Fruit fly (Drosophila melanogaster) whole organism: ENCODE measurements around the gene ND-B17.2.

ENCODE experiments used
- pan ChIP-seq: fragments of >200 bp; optimal IDR thresholded peaks from 2 replicates; lab custom pipeline; 2017
- psq ChIP-seq: fragments of >200 bp; optimal IDR thresholded peaks from 2 replicates; lab custom pipeline; 2017

DNA sequence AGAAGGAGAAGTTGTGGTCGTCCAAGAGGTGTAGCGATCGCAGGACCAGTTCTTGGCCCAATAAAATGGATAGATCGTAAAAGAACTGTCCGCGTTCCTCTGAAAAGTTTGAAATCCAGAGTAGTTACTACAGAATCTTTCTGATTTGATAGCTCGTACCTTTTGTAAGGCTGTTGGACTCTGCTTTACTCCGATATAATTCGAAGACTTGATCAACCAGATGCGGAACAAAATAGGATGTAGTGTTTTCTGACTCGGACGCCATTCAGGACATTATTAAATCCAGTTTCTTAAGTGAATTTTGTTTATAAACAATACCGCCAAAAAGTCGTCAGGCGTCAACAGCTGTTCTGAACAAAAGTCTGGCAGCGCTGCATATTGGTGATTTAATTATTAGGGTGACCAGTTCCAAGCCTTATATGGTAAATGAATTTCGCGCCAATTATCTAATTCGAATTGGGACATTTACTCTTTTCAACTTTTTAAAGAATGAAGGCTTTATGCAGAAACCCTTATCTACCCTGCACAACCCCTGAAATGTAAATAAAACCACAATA is 5.2 kb downstream of the ND-B17.2 start, which contains the start of the genes Rad1 and Sws1:
- TF ChIP-seq psq (lab: Kevin White, UChicago) (no peak), pan (lab: Kevin White, UChicago) (no peak)
